Worm (Caenorhabditis elegans): ENCODE measurements around the gene C06E1.11.

ce11 chrIII:8618412-8618960, 2.0 kb upstream of the C06E1.11 start, which contains the start of gene C13G5.2:
- TF ChIP-seq mdl-1 (tag; optimal IDR thresholded peaks at IDR 0.05) (no peak), nhr-23 (tag; optimal IDR thresholded peaks at IDR 0.05) (no peak)

Measured in whole organism, L3 larva.